Fruit fly (Drosophila melanogaster): ENCODE measurements around the gene kmr.

DNA sequence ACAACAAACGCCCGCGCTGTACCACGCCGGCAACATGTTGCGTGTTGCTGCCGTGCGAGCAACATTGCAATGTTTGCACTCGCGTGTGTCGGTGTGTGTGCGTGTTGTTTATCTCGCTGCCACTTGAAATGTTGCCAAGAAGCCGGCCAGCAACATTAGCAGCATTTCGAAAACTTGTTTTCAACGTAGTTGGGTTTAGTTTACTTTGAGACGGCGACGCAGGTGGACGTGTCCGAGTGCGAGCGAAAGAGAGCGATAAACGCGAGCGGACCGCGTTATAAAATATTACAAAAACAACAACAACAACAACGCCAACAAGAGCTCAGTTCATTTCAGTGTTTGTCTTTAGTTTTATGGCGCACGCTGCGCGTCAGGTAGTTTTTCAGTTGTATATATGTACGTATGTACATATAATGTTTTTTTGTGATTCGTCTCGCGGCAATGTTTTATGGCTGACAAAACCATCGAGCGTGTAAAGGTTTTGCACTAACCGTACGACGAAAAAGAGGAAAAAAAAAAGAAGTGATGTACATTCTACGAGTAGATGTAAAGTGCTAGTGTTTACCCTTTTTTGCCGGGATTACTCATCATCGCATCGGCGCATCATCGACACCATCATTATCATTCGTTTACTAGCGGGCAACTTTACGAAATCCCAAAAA is at the start of gene kmr:
- TF ChIP-seq toe (GFP tag; optimal IDR thresholded peaks at IDR 0.05) (peak; percentile 47), Clk (GFP tag; optimal IDR thresholded peaks at IDR 0.05) (no peak), CG33017 (tag; optimal IDR thresholded peaks at IDR 0.05) (peak; percentile 59), CG5204 (GFP tag; optimal IDR thresholded peaks at IDR 0.05) (no peak), CG7045 (GFP tag; optimal IDR thresholded peaks at IDR 0.05) (peak; percentile 60)

Data from whole organism, adult.